Worm (Caenorhabditis elegans) whole organism, L1 larva: ENCODE results near the gene T27D12.1.
A peak's percentile ranks its signal among the peaks of the same experiment; 100 is the strongest.

ENCODE experiments used
- hlh-17 ChIP-seq: fragments of 200-800 bp; sonication (Bioruptor generic); optimal IDR thresholded peaks from 2 replicates; lab custom pipeline; 2018; ENCODE audit warnings: missing genetic modification characterization, mild to moderate bottlenecking, missing compliant biosample characterization, moderate library complexity, borderline replicate concordance
- lir-3 ChIP-seq: sonication (generic microtip); optimal IDR thresholded peaks from 2 replicates; lab custom pipeline; 2016; ENCODE audit warnings: mild to moderate bottlenecking, missing genetic modification characterization, moderate library complexity, missing compliant biosample characterization; ENCODE audit not compliant: poor library complexity
- nhr-19 ChIP-seq: fragments of 200-800 bp; sonication (Bioruptor generic); conservative IDR thresholded peaks from 2 replicates; pipeline ENCODE4 v1.3.6; 2022; ENCODE audit warnings: missing genetic modification characterization, missing compliant biosample characterization
- nhr-237 ChIP-seq: fragments of 150-350 bp; optimal IDR thresholded peaks from 2 replicates; lab custom pipeline; 2014; ENCODE audit warnings: missing biosample characterization, missing genetic modification characterization
- nhr-76 ChIP-seq: sonication (generic microtip); optimal IDR thresholded peaks from 2 replicates; lab custom pipeline; 2017; ENCODE audit warnings: missing biosample characterization, missing genetic modification characterization
- unc-86 ChIP-seq: sonication (generic microtip); optimal IDR thresholded peaks from 2 replicates; lab custom pipeline; 2016; ENCODE audit warnings: missing genetic modification characterization, missing compliant biosample characterization
- ztf-4 ChIP-seq: fragments of 150-350 bp; optimal IDR thresholded peaks from 2 replicates; lab custom pipeline; 2014; ENCODE audit warnings: missing biosample characterization, missing genetic modification characterization

DNA sequence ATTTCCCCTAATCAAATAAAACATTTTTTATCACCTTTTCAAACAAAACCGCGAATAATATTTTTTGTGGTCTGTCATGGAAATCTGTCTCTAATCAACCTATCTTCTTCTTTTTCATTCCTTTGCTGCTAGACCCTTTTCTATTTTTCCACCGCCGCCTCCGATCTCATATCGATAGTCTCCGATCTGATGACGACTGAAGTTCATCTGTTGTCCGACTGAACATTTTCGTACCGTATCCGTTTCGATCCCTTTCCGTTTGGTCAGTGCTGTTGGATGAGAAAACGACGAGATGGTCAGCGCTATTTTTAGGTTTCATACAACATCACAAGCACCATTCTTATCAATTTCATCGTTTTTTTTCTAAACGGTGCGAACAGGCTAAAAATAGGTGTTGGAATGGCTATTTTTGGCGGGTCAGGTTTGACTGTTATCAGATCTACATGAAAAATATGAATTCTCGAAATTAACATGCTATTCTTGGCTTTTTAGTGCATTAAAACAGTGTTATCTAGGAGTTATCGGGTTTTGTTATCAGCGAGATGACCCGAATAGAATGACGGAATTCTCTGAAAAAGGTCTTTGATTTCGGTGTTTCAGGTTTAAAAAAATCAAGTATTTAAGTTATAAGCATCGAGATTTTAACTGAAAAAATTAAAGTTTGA is 5.7 kb upstream of the T27D12.1 start:
- TF ChIP-seq nhr-76, result no peak
- TF ChIP-seq lir-3 (tag; lab: Kevin White, UChicago), result no peak
- TF ChIP-seq ztf-4 (tag; lab: Kevin White, UChicago), result no peak
- no peak for TF ChIP-seq unc-86
- peak; percentile 62 for TF ChIP-seq nhr-19 (GFP tag; lab: Robert Waterston, UW)
- no peak for TF ChIP-seq nhr-237 (tag; lab: Kevin White, UChicago)
- TF ChIP-seq hlh-17 (GFP tag; lab: Kevin White, UChicago), result no peak
